Fruit fly (Drosophila melanogaster): ENCODE data around the gene knk.
A peak's percentile ranks its signal among the peaks of the same experiment; 100 is the strongest.

The knk gene

dm6 chr3R:10097531-10098295 is 27.8 kb downstream of the knk start:
- TF ChIP-seq CG8478 (optimal IDR thresholded peaks at IDR 0.05) (no peak), CTCF (optimal IDR thresholded peaks at IDR 0.05) (no peak)

dm6 chr3R:10095765-10096164 is 29.7 kb downstream of the knk start:
- TF ChIP-seq CG8478 (optimal IDR thresholded peaks at IDR 0.05) (no peak), CTCF (optimal IDR thresholded peaks at IDR 0.05) (no peak)

- TF ChIP-seq CTCF (optimal IDR thresholded peaks at IDR 0.05) (no peak), CG8478 (optimal IDR thresholded peaks at IDR 0.05) (no peak)
These were observed 30.4 kb downstream of the knk start for dm6 chr3R:10095052-10095451.

dm6 chr3R:10093252-10094030 is 32.0 kb downstream of the knk start:
- TF ChIP-seq CG8478 (optimal IDR thresholded peaks at IDR 0.05) (peak; percentile 26), CTCF (optimal IDR thresholded peaks at IDR 0.05) (no peak)

- TF ChIP-seq CTCF (optimal IDR thresholded peaks at IDR 0.05): no peak
These were observed 34.0 kb downstream of the knk start for dm6 chr3R:10091513-10091912.

dm6 chr3R:10090906-10091305 is 34.6 kb downstream of the knk start:
- no peak for TF ChIP-seq CG8478 (optimal IDR thresholded peaks at IDR 0.05)
- no peak for TF ChIP-seq CTCF (optimal IDR thresholded peaks at IDR 0.05)

dm6 chr3R:10089171-10089664 is 36.2 kb downstream of the knk start:
- TF ChIP-seq CG8478 (optimal IDR thresholded peaks at IDR 0.05) (no peak), CTCF (optimal IDR thresholded peaks at IDR 0.05) (no peak)

dm6 chr3R:10087206-10087927 is 38.1 kb downstream of the knk start:
- no peak for TF ChIP-seq CTCF (optimal IDR thresholded peaks at IDR 0.05)
- peak; percentile 41 for TF ChIP-seq CG8478 (optimal IDR thresholded peaks at IDR 0.05)

- TF ChIP-seq CG8478 (optimal IDR thresholded peaks at IDR 0.05): no peak
- TF ChIP-seq CTCF (optimal IDR thresholded peaks at IDR 0.05): no peak
These were observed 38.8 kb downstream of the knk start for dm6 chr3R:10086683-10087082.

dm6 chr3R:10086222-10086621 is 39.2 kb downstream of the knk start:
- no peak for TF ChIP-seq CTCF (optimal IDR thresholded peaks at IDR 0.05)
- TF ChIP-seq CG8478 (optimal IDR thresholded peaks at IDR 0.05): no peak

- no peak for TF ChIP-seq CG8478 (optimal IDR thresholded peaks at IDR 0.05)
- no peak for TF ChIP-seq CTCF (optimal IDR thresholded peaks at IDR 0.05)
These were observed 40.5 kb downstream of the knk start for dm6 chr3R:10084914-10085313.

- no peak for TF ChIP-seq CG8478 (optimal IDR thresholded peaks at IDR 0.05)
- no peak for TF ChIP-seq CTCF (optimal IDR thresholded peaks at IDR 0.05)
These were observed 41.3 kb downstream of the knk start for dm6 chr3R:10084179-10084647.

dm6 chr3R:10083077-10083476 is 42.4 kb downstream of the knk start:
- no peak for TF ChIP-seq CTCF (optimal IDR thresholded peaks at IDR 0.05)
- TF ChIP-seq CG8478 (optimal IDR thresholded peaks at IDR 0.05): no peak

- TF ChIP-seq CG8478 (optimal IDR thresholded peaks at IDR 0.05) (no peak), CTCF (optimal IDR thresholded peaks at IDR 0.05) (no peak)
These were observed 42.9 kb downstream of the knk start for dm6 chr3R:10082549-10083075.

All from S2 (cell line).